Fruit fly (Drosophila melanogaster) whole organism, embryonic: Measurements from ENCODE around the gene CG16710.

Experiments used
- Ada2b ChIP-seq: fragments of 200-800 bp; sonication (Bioruptor generic); IDR thresholded peaks from 2 replicates; pipeline ENCODE4 v1.3.6; 2022; ENCODE audit warnings: missing biosample characterization, missing genetic modification characterization
- Bgb ChIP-seq: fragments of 200-800 bp; sonication (Bioruptor generic); IDR thresholded peaks from 2 replicates; pipeline ENCODE4 v1.3.6; 2022; ENCODE audit warnings: missing biosample characterization, missing genetic modification characterization; ENCODE audit not compliant: partially characterized antibody
- C15 ChIP-seq: fragments of 200-800 bp; sonication (Bioruptor generic); IDR thresholded peaks from 3 replicates; pipeline ENCODE4 v1.3.6; 2022; ENCODE audit warnings: missing biosample characterization, missing genetic modification characterization
- CG10147 ChIP-seq: fragments of 200-800 bp; sonication (Bioruptor generic); optimal IDR thresholded peaks from 2 replicates; lab custom pipeline; 2019; ENCODE audit warnings: missing biosample characterization, mild to moderate bottlenecking, missing genetic modification characterization, moderate library complexity
- CG1024 ChIP-seq: fragments of 200-800 bp; sonication (Bioruptor generic); IDR thresholded peaks from 2 replicates; pipeline ENCODE4 v1.3.6; 2022; ENCODE audit warnings: missing biosample characterization, missing genetic modification characterization
- CG10321 ChIP-seq: fragments of 200-800 bp; sonication (Bioruptor generic); IDR thresholded peaks from 2 replicates; pipeline ENCODE4 v1.3.6; 2022; ENCODE audit warnings: missing biosample characterization, missing genetic modification characterization
- CG10979 ChIP-seq: fragments of 200-800 bp; sonication (Bioruptor generic); optimal IDR thresholded peaks from 2 replicates; lab custom pipeline; 2018; ENCODE audit warnings: missing biosample characterization, mild to moderate bottlenecking, missing genetic modification characterization, moderate library complexity
- CG11085 ChIP-seq: fragments of 200-800 bp; sonication (Bioruptor generic); IDR thresholded peaks from 2 replicates; pipeline ENCODE4 v1.3.6; 2022; ENCODE audit warnings: missing biosample characterization, missing genetic modification characterization
- CG11093 ChIP-seq: fragments of 200-800 bp; sonication (Bioruptor generic); IDR thresholded peaks from 3 replicates; pipeline ENCODE4 v1.3.6; 2022; ENCODE audit warnings: missing biosample characterization, missing genetic modification characterization
- CG11696 ChIP-seq: fragments of 200-800 bp; sonication (Bioruptor generic); IDR thresholded peaks from 2 replicates; pipeline ENCODE4 v1.3.6; 2022; ENCODE audit warnings: missing biosample characterization, missing genetic modification characterization
- CG12071 ChIP-seq: fragments of 200-800 bp; sonication (Bioruptor generic); optimal IDR thresholded peaks from 3 replicates; lab custom pipeline; 2018; ENCODE audit warnings: missing biosample characterization, mild to moderate bottlenecking, missing genetic modification characterization
- CG12299 ChIP-seq: fragments of 200-800 bp; sonication (Bioruptor generic); optimal IDR thresholded peaks from 2 replicates; lab custom pipeline; 2018; ENCODE audit warnings: missing biosample characterization, mild to moderate bottlenecking, missing genetic modification characterization
- CG12942 ChIP-seq: fragments of 200-800 bp; sonication (Bioruptor generic); optimal IDR thresholded peaks from 3 replicates; lab custom pipeline; 2016; ENCODE audit warnings: missing biosample characterization, missing genetic modification characterization
- CG14860 ChIP-seq: fragments of 200-800 bp; sonication (Bioruptor generic); IDR thresholded peaks from 3 replicates; pipeline ENCODE4 v1.3.6; 2022; ENCODE audit warnings: missing biosample characterization, missing genetic modification characterization; ENCODE audit not compliant: partially characterized antibody
- CG15514 ChIP-seq: fragments of 200-800 bp; sonication (Bioruptor generic); optimal IDR thresholded peaks from 3 replicates; lab custom pipeline; 2017; ENCODE audit warnings: missing biosample characterization, missing genetic modification characterization, mild to moderate bottlenecking, moderate library complexity, missing genetic modification reagents
- CG17328 ChIP-seq: fragments of 200-800 bp; sonication (Bioruptor generic); IDR thresholded peaks from 2 replicates; pipeline ENCODE4 v1.3.6; 2022; ENCODE audit warnings: missing biosample characterization, missing genetic modification characterization
- CG17829 ChIP-seq: fragments of 200-800 bp; optimal IDR thresholded peaks from 2 replicates; lab custom pipeline; 2019; ENCODE audit warnings: missing biosample characterization, mild to moderate bottlenecking, missing genetic modification characterization, moderate library complexity
- CG18262 ChIP-seq: fragments of 200-800 bp; optimal IDR thresholded peaks from 3 replicates; lab custom pipeline; 2019; ENCODE audit warnings: missing biosample characterization, mild to moderate bottlenecking, missing genetic modification characterization, moderate library complexity
- CG31365 ChIP-seq: fragments of 200-800 bp; sonication (Bioruptor generic); optimal IDR thresholded peaks from 2 replicates; lab custom pipeline; 2018; ENCODE audit warnings: missing biosample characterization, mild to moderate bottlenecking, missing genetic modification characterization
- CG3163 ChIP-seq: fragments of 200-800 bp; sonication (Bioruptor generic); optimal IDR thresholded peaks from 3 replicates; lab custom pipeline; 2016; ENCODE audit warnings: missing biosample characterization, missing genetic modification characterization
- CG4404 ChIP-seq: fragments of 200-800 bp; sonication (Bioruptor generic); IDR thresholded peaks from 2 replicates; pipeline ENCODE4 v1.3.6; 2022; ENCODE audit warnings: missing biosample characterization, missing genetic modification characterization
- CG5245 ChIP-seq: fragments of 200-800 bp; sonication (Bioruptor generic); optimal IDR thresholded peaks from 3 replicates; lab custom pipeline; 2016; ENCODE audit warnings: missing biosample characterization, missing genetic modification characterization
- CG6683 ChIP-seq: fragments of 200-800 bp; sonication (Bioruptor generic); optimal IDR thresholded peaks from 2 replicates; lab custom pipeline; 2017; ENCODE audit warnings: missing biosample characterization, mild to moderate bottlenecking, missing genetic modification characterization, missing genetic modification reagents
- Dfd ChIP-seq, 2 experiments: fragments of >200 bp; optimal IDR thresholded peaks; 2 replicates each; lab custom pipeline; 2017; ENCODE audit warnings: missing biosample characterization in 2 of 2, missing genetic modification characterization in 2 of 2
- Doc3 ChIP-seq: fragments of 200-800 bp; sonication (Bioruptor generic); IDR thresholded peaks from 3 replicates; pipeline ENCODE4 v1.3.6; 2022; ENCODE audit warnings: missing biosample characterization, missing genetic modification characterization; ENCODE audit not compliant: partially characterized antibody
- Lhr ChIP-seq: fragments of 200-800 bp; sonication (Bioruptor generic); optimal IDR thresholded peaks from 3 replicates; lab custom pipeline; 2017; ENCODE audit warnings: mild to moderate bottlenecking, missing biosample characterization, missing genetic modification reagents, missing genetic modification characterization
- Oaz ChIP-seq: fragments of 200-800 bp; sonication (Bioruptor generic); IDR thresholded peaks from 2 replicates; pipeline ENCODE4 v1.3.6; 2022; ENCODE audit warnings: missing biosample characterization, missing genetic modification characterization
- Sry-δ ChIP-seq: fragments of 200-800 bp; sonication (Bioruptor generic); optimal IDR thresholded peaks from 2 replicates; lab custom pipeline; 2016; ENCODE audit warnings: missing biosample characterization, missing genetic modification characterization
- Ssrp ChIP-seq: fragments of 200-800 bp; sonication (Bioruptor generic); optimal IDR thresholded peaks from 2 replicates; lab custom pipeline; 2018; ENCODE audit warnings: missing biosample characterization, mild to moderate bottlenecking, missing genetic modification characterization, moderate library complexity
- bowl ChIP-seq: fragments of 200-800 bp; sonication (Bioruptor generic); IDR thresholded peaks from 2 replicates; pipeline ENCODE4 v1.3.6; 2022; ENCODE audit warnings: missing biosample characterization, missing genetic modification characterization
- bsh ChIP-seq, 2 experiments: fragments of 200-800 bp; sonication (Bioruptor generic); optimal IDR thresholded peaks; 2 replicates each; lab custom pipeline; 2017 to 2018; ENCODE audit warnings: mild to moderate bottlenecking in 2 of 2, missing biosample characterization in 2 of 2, missing genetic modification characterization in 2 of 2, moderate library complexity in 1 of 2
- cad ChIP-seq: fragments of >200 bp; optimal IDR thresholded peaks from 2 replicates; lab custom pipeline; 2017; ENCODE audit warnings: missing biosample characterization, missing genetic modification characterization
- cato ChIP-seq: fragments of 200-800 bp; sonication (Bioruptor generic); optimal IDR thresholded peaks from 2 replicates; lab custom pipeline; 2016; ENCODE audit warnings: missing biosample characterization, missing genetic modification characterization, borderline replicate concordance
- cwo ChIP-seq: fragments of 200-800 bp; sonication (Bioruptor generic); optimal IDR thresholded peaks from 3 replicates; lab custom pipeline; 2017; ENCODE audit warnings: missing biosample characterization, missing genetic modification characterization, mild to moderate bottlenecking, moderate library complexity, missing genetic modification reagents
- disco-r ChIP-seq: fragments of 200-800 bp; sonication (Bioruptor generic); optimal IDR thresholded peaks from 2 replicates; lab custom pipeline; 2016; ENCODE audit warnings: missing biosample characterization, missing genetic modification characterization
- exex ChIP-seq: fragments of 200-800 bp; sonication (Bioruptor generic); optimal IDR thresholded peaks from 4 replicates; lab custom pipeline; 2018; ENCODE audit warnings: missing biosample characterization, mild to moderate bottlenecking, missing genetic modification characterization, moderate library complexity
- gce ChIP-seq: fragments of 200-800 bp; sonication (Bioruptor generic); IDR thresholded peaks from 3 replicates; pipeline ENCODE4 v1.3.6; 2022; ENCODE audit warnings: missing biosample characterization, missing genetic modification characterization
- gcm2 ChIP-seq: fragments of 200-800 bp; sonication (Bioruptor generic); optimal IDR thresholded peaks from 2 replicates; lab custom pipeline; 2016; ENCODE audit warnings: missing biosample characterization, missing genetic modification characterization
- gro ChIP-seq: fragments of 200-800 bp; sonication (Bioruptor generic); optimal IDR thresholded peaks from 2 replicates; lab custom pipeline; 2016; ENCODE audit warnings: missing biosample characterization, missing genetic modification characterization
- hkb ChIP-seq, 2 experiments: fragments of 200-800 bp in 1 of 2; fragments of >200 bp in 1 of 2; sonication (Bioruptor generic) in 1 of 2; IDR thresholded peaks in 1 of 2; optimal IDR thresholded peaks in 1 of 2; 2 replicates each; pipeline versions ENCODE4 v1.3.6 to Lab custom; 2017 to 2022; ENCODE audit warnings: missing biosample characterization in 1 of 2, missing genetic modification characterization in 1 of 2
- inv ChIP-seq: fragments of 200-800 bp; sonication (Bioruptor generic); IDR thresholded peaks from 2 replicates; pipeline ENCODE4 v1.3.6; 2022; ENCODE audit warnings: missing biosample characterization, missing genetic modification characterization; ENCODE audit not compliant: partially characterized antibody
- jumu ChIP-seq: fragments of 200-800 bp; sonication (Bioruptor generic); optimal IDR thresholded peaks from 3 replicates; lab custom pipeline; 2016; ENCODE audit warnings: missing biosample characterization, missing genetic modification characterization
- nerfin-2 ChIP-seq: fragments of 200-800 bp; sonication (Bioruptor generic); IDR thresholded peaks from 2 replicates; pipeline ENCODE4 v1.3.6; 2022; ENCODE audit warnings: missing biosample characterization, missing genetic modification characterization; ENCODE audit not compliant: partially characterized antibody
- prd ChIP-seq, 3 experiments: fragments of >200 bp in 2 of 3; fragments of 200-800 bp in 1 of 3; sonication (Bioruptor generic) in 1 of 3; optimal IDR thresholded peaks in 2 of 3; IDR thresholded peaks in 1 of 3; 2 replicates in 2 of 3; 3 replicates in 1 of 3; pipeline versions ENCODE4 v1.3.6 to Lab custom; 2017 to 2022; ENCODE audit warnings: missing biosample characterization in 1 of 3, missing genetic modification characterization in 1 of 3
- scrt ChIP-seq: fragments of 200-800 bp; sonication (Bioruptor generic); optimal IDR thresholded peaks from 2 replicates; lab custom pipeline; 2018; ENCODE audit warnings: missing biosample characterization, mild to moderate bottlenecking, missing genetic modification characterization, moderate library complexity
- seq ChIP-seq: fragments of 200-800 bp; sonication (Bioruptor generic); IDR thresholded peaks from 2 replicates; pipeline ENCODE4 v1.3.6; 2022; ENCODE audit warnings: missing biosample characterization, missing genetic modification characterization
- vfl ChIP-seq: fragments of 200-800 bp; sonication (Bioruptor generic); optimal IDR thresholded peaks from 2 replicates; lab custom pipeline; 2016; ENCODE audit warnings: missing biosample characterization, missing genetic modification characterization

Gene CG16710

dm6 chr3R:23678349-23679193 is 3.7 kb upstream of the CG16710 start, which contains the start of gene GILT2 (continued):
- TF ChIP-seq CG11696 (GFP tag; lab: Robert Waterston, UW): peak; percentile 58
- TF ChIP-seq CG6683 (GFP tag; lab: Kevin White, UChicago): peak; percentile 88
- TF ChIP-seq exex (tag; lab: Kevin White, UChicago): peak; percentile 78
- no peak for TF ChIP-seq inv (GFP tag; lab: Robert Waterston, UW)
- TF ChIP-seq gcm2 (GFP tag; lab: Kevin White, UChicago): peak; percentile 72
- peak; percentile 92 for TF ChIP-seq CG17829 (tag; lab: Kevin White, UChicago)
- TF ChIP-seq CG4404: peak; percentile 76
- peak; percentile 63 for TF ChIP-seq CG12071 (GFP tag; lab: Kevin White, UChicago)
- TF ChIP-seq cato (GFP tag; lab: Kevin White, UChicago): peak; percentile 85
- TF ChIP-seq CG12299 (tag; lab: Kevin White, UChicago): peak; percentile 84
- no peak for TF ChIP-seq cad (GFP tag; lab: Kevin White, UChicago)
- peak; percentile 33 for TF ChIP-seq CG31365 (tag; lab: Kevin White, UChicago)
- TF ChIP-seq prd (optimal IDR thresholded peaks at IDR 0.05; lab: Kevin White, UChicago): no peak
- peak; percentile 95 for TF ChIP-seq prd (GFP tag; IDR thresholded peaks at IDR 0.05; lab: Robert Waterston, UW)
- TF ChIP-seq bowl (GFP tag; lab: Robert Waterston, UW): peak; percentile 87
- TF ChIP-seq CG10979 (tag; lab: Kevin White, UChicago): peak; percentile 94
- peak; percentile 73 for TF ChIP-seq CG1024 (GFP tag; lab: Robert Waterston, UW)
- TF ChIP-seq CG10147 (GFP tag; lab: Kevin White, UChicago): peak; percentile 90
- peak; percentile 85 for TF ChIP-seq CG12942 (GFP tag; lab: Kevin White, UChicago)
- peak in 1 of 2 experiments; percentile 94 for TF ChIP-seq bsh (GFP tag; optimal IDR thresholded peaks at IDR 0.05; lab: Kevin White, UChicago)
- no peak for TF ChIP-seq Doc3 (GFP tag; lab: Robert Waterston, UW)
- TF ChIP-seq Bgb (GFP tag; lab: Robert Waterston, UW): no peak
- no peak for TF ChIP-seq hkb (optimal IDR thresholded peaks at IDR 0.05; lab: Kevin White, UChicago)
- TF ChIP-seq hkb (GFP tag; IDR thresholded peaks at IDR 0.05; lab: Robert Waterston, UW): peak; percentile 95
- peak; percentile 59 for TF ChIP-seq Lhr (GFP tag; lab: Kevin White, UChicago)
- no peak for TF ChIP-seq jumu (GFP tag; lab: Kevin White, UChicago)
- peak; percentile 62; the same call in 1 of the 2 replicates for TF ChIP-seq CG10321 (GFP tag; lab: Robert Waterston, UW)
- TF ChIP-seq Ada2b: peak; percentile 91
- peak; percentile 90 for TF ChIP-seq Ssrp (tag; lab: Kevin White, UChicago)
- no peak for TF ChIP-seq CG14860 (GFP tag; lab: Robert Waterston, UW)
- no peak for TF ChIP-seq nerfin-2 (GFP tag; lab: Robert Waterston, UW)
- TF ChIP-seq CG15514 (GFP tag; lab: Kevin White, UChicago): peak; percentile 85
- TF ChIP-seq CG18262: peak; percentile 91
- peak; percentile 89 for TF ChIP-seq seq
- peak; percentile 72 for TF ChIP-seq CG11085 (GFP tag; lab: Robert Waterston, UW)
- TF ChIP-seq vfl: peak; percentile 48
- TF ChIP-seq Sry-δ (GFP tag; lab: Kevin White, UChicago): peak; percentile 11
- TF ChIP-seq CG11093 (GFP tag; lab: Robert Waterston, UW): peak; percentile 84
- peak; percentile 76 for TF ChIP-seq C15
- peak; percentile 82 for TF ChIP-seq scrt (GFP tag; lab: Kevin White, UChicago)
- peak; percentile 89 for TF ChIP-seq CG5245 (GFP tag; lab: Kevin White, UChicago)
- peak; percentile 91 for TF ChIP-seq cwo (GFP tag; lab: Kevin White, UChicago)
- peak; percentile 82 for TF ChIP-seq Oaz (GFP tag; lab: Robert Waterston, UW)
- TF ChIP-seq CG3163 (GFP tag; lab: Kevin White, UChicago): no peak
- TF ChIP-seq gce: peak; percentile 85
- TF ChIP-seq CG17328 (GFP tag; lab: Robert Waterston, UW): peak; percentile 94
- no peak for TF ChIP-seq disco-r
- no peak for TF ChIP-seq gro (GFP tag; lab: Kevin White, UChicago)
- TF ChIP-seq Dfd (GFP tag; optimal IDR thresholded peaks at IDR 0.05; lab: Kevin White, UChicago): peak in 1 of 2 experiments; percentile 41
